Worm (Caenorhabditis elegans): ENCODE measurements around the gene hrg-3.

DNA sequence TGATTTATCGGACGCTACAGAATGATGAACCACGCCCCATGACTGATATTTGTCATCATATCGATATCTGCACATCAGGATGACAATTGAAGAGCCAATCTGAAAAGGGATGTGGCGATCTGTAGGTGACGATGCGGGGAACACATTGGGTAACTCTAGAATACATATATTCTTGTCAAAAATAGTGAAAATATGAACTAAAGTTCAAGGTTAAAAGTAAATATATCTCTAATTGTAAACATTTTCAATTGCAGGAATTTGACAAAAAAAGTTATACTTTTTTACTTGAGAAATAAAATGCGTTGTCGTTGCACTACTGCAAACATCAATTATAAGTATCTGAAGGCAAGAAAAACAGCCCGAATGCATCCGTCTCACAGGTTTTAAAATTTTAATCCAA is 3.4 kb upstream of the hrg-3 start, which contains the start of gene F58E6.6:
- TF ChIP-seq ama-1 (optimal IDR thresholded peaks at IDR 0.05) (no peak), aly-1 (tag; optimal IDR thresholded peaks at IDR 0.05) (no peak), sea-1 (GFP tag; conservative IDR thresholded peaks at IDR 0.05) (no peak), hnd-1 (tag; optimal IDR thresholded peaks at IDR 0.05) (no peak)

Data from whole organism, early embryonic.